Fruit fly (Drosophila melanogaster) whole organism, wandering third instar larva: ENCODE data around the gene CG16782.

Experiments
- Abd-B ChIP-seq: fragments of >200 bp; optimal IDR thresholded peaks from 2 replicates; lab custom pipeline; 2017; ENCODE audit warnings: missing biosample characterization, missing genetic modification characterization
- CG32264 ChIP-seq: fragments of 200-800 bp; sonication (Bioruptor generic); optimal IDR thresholded peaks from 2 replicates; lab custom pipeline; 2016; ENCODE audit warnings: missing biosample characterization, missing genetic modification characterization
- CrebA ChIP-seq: fragments of 200-800 bp; sonication (Bioruptor generic); optimal IDR thresholded peaks from 2 replicates; lab custom pipeline; 2016; ENCODE audit warnings: missing biosample characterization, mild to moderate bottlenecking, missing genetic modification characterization, borderline replicate concordance
- Dfd ChIP-seq: fragments of >200 bp; optimal IDR thresholded peaks from 2 replicates; lab custom pipeline; 2017; ENCODE audit warnings: missing biosample characterization, missing genetic modification characterization
- Myc ChIP-seq: fragments of >200 bp; optimal IDR thresholded peaks from 2 replicates; lab custom pipeline; 2017
- N ChIP-seq: fragments of >200 bp; optimal IDR thresholded peaks from 2 replicates; lab custom pipeline; 2018; ENCODE audit warnings: missing biosample characterization, missing external identifiers, missing genetic modification characterization
- OdsH ChIP-seq: fragments of 200-800 bp; sonication (Bioruptor generic); optimal IDR thresholded peaks from 2 replicates; lab custom pipeline; 2016; ENCODE audit warnings: missing biosample characterization, mild to moderate bottlenecking, missing genetic modification characterization
- Rel ChIP-seq, 2 experiments: fragments of 200-800 bp; sonication (Bioruptor generic) in 1 of 2; optimal IDR thresholded peaks; 2 replicates in 1 of 2; 3 replicates in 1 of 2; lab custom pipeline; 2016 to 2019; ENCODE audit warnings: mild to moderate bottlenecking in 2 of 2, missing biosample characterization in 2 of 2, missing genetic modification characterization in 2 of 2, moderate library complexity in 1 of 2
- pan ChIP-seq: fragments of >200 bp; optimal IDR thresholded peaks from 2 replicates; lab custom pipeline; 2017
- psq ChIP-seq: fragments of 200-800 bp; sonication (Bioruptor generic); optimal IDR thresholded peaks from 3 replicates; lab custom pipeline; 2017; ENCODE audit warnings: missing biosample characterization, mild to moderate bottlenecking, missing genetic modification characterization, moderate library complexity
- sv ChIP-seq: fragments of 200-800 bp; sonication (Bioruptor generic); optimal IDR thresholded peaks from 3 replicates; lab custom pipeline; 2016; ENCODE audit warnings: missing biosample characterization, missing genetic modification characterization

DNA sequence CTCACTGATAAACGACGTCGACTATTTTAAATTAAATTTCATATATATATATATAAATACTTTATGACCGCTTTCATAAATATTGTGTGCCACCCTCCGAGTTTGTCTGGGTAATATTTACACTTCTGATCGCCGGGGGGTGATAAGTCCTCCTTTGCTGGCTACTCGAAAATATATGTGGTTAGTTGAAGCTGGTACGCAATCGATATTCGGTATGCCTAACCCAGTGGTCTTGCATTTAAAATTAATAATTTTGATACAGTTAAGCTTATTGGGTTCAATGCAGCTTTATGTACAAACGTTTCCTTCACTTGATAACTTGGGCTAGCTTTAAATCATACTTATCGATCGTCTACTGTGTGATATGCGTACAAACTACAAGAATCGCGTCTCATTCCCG lies 30.1 kb downstream of the CG16782 start:
- TF ChIP-seq OdsH (GFP tag; lab: Kevin White, UChicago) = no peak
- no peak for TF ChIP-seq CG32264 (GFP tag; lab: Kevin White, UChicago)
- no peak for TF ChIP-seq Rel (GFP tag; optimal IDR thresholded peaks at IDR 0.05; lab: Kevin White, UChicago)
- TF ChIP-seq Rel (tag; optimal IDR thresholded peaks at IDR 0.05; lab: Kevin White, UChicago) = peak; percentile 32
- no peak for TF ChIP-seq psq (GFP tag; lab: Kevin White, UChicago)
- no peak for TF ChIP-seq pan
- TF ChIP-seq sv (GFP tag; lab: Kevin White, UChicago) = no peak
- no peak for TF ChIP-seq Abd-B (GFP tag; lab: Kevin White, UChicago)
- no peak for TF ChIP-seq CrebA (GFP tag; lab: Kevin White, UChicago)
- no peak for TF ChIP-seq N
- no peak for TF ChIP-seq Myc (lab: Kevin White, UChicago)
- no peak for TF ChIP-seq Dfd (GFP tag; lab: Kevin White, UChicago)
